Fruit fly (Drosophila melanogaster): Measurements from ENCODE around the gene TpnC73F.

Gene TpnC73F

DNA sequence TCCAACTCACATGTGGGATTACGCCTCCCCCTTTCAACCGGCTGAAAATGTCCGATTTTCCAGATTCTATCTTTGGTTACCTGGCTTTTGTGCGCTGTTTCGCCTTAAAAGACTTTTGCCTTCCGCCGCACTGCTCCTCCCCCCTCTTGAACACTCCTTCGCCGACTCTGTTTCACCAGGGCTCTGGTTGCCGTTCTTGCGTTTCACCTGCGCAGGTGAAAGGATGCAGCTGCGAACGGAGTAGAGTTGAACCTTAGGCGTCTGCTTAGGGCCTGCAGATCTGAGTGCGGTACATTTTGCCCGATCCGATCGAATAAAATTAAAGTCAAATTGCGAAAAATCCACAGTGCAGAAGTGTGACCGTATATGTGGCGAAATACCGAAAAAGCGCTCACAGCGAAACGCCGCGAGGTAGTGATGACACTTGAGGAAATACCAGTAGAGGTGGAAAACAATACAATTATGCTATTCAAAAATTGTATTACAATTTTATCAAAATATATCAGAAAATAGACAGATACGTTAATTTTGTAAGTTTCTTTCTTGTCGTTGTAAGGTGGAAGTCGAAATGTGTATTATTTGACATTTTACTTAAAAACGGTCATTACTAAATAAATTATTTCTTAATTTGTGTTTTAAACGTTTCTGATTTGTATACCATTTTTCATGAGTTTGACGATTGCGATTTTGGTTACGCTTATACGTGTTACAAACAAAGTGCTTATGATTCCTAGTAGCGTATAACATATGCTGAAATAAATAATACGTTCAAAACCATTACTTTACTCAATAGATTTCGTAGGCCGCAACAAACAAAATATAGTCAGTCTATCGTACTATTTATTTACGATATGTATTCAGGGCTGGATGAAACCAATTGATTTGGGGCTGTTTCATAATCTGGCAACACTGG, 29.9 kb upstream of the TpnC73F start, which contains the start of the genes CG6664 and CG7728 (continued):
- TF ChIP-seq nom (GFP tag; optimal IDR thresholded peaks at IDR 0.05) (no peak), tin (GFP tag; optimal IDR thresholded peaks at IDR 0.05) (peak; percentile 44), tll (GFP tag; optimal IDR thresholded peaks at IDR 0.05) (peak in 1 of 2 experiments; percentile 59)

DNA sequence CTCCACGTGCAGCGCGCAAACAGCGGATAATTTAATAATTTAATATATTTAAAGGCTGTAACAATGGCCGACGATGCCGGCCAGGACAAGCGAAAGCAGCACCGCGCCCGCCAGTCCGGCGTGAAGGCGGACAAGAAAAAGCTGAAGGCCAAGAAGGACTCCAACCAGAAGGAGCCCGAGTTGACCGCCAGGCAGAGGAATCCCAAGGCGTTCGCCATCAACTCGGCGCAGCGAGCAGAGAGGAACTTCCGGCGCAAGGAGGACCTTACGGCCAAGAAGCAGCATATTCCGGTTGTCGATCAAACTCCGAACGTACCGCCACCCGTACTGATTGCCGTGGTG, 29.3 kb upstream of the TpnC73F start:
- TF ChIP-seq CG13287 (GFP tag; IDR thresholded peaks at IDR 0.05; ENCODE audit: partially characterized antibody) (no peak), Opbp (GFP tag; IDR thresholded peaks at IDR 0.05; ENCODE audit: partially characterized antibody) (peak; percentile 61; the same call in 1 of the 3 replicates), ci (GFP tag; IDR thresholded peaks at IDR 0.05) (peak; percentile 1; the same call in 1 of the 3 replicates), Sry-δ (GFP tag; optimal IDR thresholded peaks at IDR 0.05) (no peak), Spps (tag; optimal IDR thresholded peaks at IDR 0.05) (no peak), pan (optimal IDR thresholded peaks at IDR 0.05) (no peak), pan (GFP tag; optimal IDR thresholded peaks at IDR 0.05 in 1 of 2, IDR thresholded peaks at IDR 0.05 in 1 of 2) (peak in 1 of 2 experiments; percentile 1), HLH4C (GFP tag; IDR thresholded peaks at IDR 0.05; ENCODE audit: partially characterized antibody) (0 out of 3 replicates have a peak, but pooled peaks have one; percentile 3), CG11560 (tag; IDR thresholded peaks at IDR 0.05) (no peak), MBD-R2 (GFP tag; IDR thresholded peaks at IDR 0.05) (peak; percentile 53), unc-4 (GFP tag; IDR thresholded peaks at IDR 0.05; ENCODE audit: partially characterized antibody) (peak; percentile 9; the same call in 1 of the 2 replicates), Poxn (GFP tag; IDR thresholded peaks at IDR 0.05) (no peak), MESR4 (GFP tag; optimal IDR thresholded peaks at IDR 0.05) (peak; percentile 52), Bgb (GFP tag; IDR thresholded peaks at IDR 0.05; ENCODE audit: partially characterized antibody) (peak; percentile 4; the same call in 1 of the 2 replicates), Chrac-16 (GFP tag; optimal IDR thresholded peaks at IDR 0.05) (no peak), CG14860 (GFP tag; IDR thresholded peaks at IDR 0.05; ENCODE audit: partially characterized antibody) (0 out of 3 replicates have a peak, but pooled peaks have one; percentile 45), CG14441 (GFP tag; IDR thresholded peaks at IDR 0.05) (no peak), Dll (GFP tag; IDR thresholded peaks at IDR 0.05; ENCODE audit: partially characterized antibody) (0 out of 4 replicates have a peak, but pooled peaks have one; percentile 1)

DNA sequence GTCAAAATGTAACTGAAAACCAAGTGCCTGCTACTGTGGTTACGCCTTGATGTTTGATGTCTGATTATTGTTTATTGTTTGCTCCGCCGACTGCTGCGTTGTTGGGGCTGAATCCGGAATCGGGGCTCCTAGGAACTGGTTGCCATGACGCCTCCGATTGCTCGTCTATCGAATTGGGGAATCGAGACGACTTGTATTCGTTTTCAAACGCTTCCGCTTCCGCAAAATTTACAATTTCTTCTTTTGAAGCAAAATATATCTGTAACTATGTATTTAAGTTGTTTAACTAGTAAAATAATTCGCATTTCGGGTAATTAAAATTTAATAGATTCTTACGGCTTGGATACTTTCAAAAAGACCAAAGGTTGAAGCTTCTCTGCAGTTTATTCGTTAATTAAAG, 23.1 kb upstream of the TpnC73F start, which contains the start of gene CG6652:
TSS of gene CG6652 (minus strand) at position 101 of the 400 bp plus-strand sequence.
- no peak for TF ChIP-seq sna (GFP tag; IDR thresholded peaks at IDR 0.05; ENCODE audit: partially characterized antibody)
- peak; percentile 15; the same call in 1 of the 2 replicates for TF ChIP-seq Rfx (GFP tag; IDR thresholded peaks at IDR 0.05)
- TF ChIP-seq crp (GFP tag; optimal IDR thresholded peaks at IDR 0.05): no peak
- TF ChIP-seq seq (GFP tag; IDR thresholded peaks at IDR 0.05): no peak
- TF ChIP-seq kah (GFP tag; optimal IDR thresholded peaks at IDR 0.05): no peak
- no peak for TF ChIP-seq wek (GFP tag; optimal IDR thresholded peaks at IDR 0.05)
- TF ChIP-seq CG4328 (GFP tag; optimal IDR thresholded peaks at IDR 0.05): no peak
- TF ChIP-seq CG14860 (GFP tag; IDR thresholded peaks at IDR 0.05; ENCODE audit: partially characterized antibody): no peak

DNA sequence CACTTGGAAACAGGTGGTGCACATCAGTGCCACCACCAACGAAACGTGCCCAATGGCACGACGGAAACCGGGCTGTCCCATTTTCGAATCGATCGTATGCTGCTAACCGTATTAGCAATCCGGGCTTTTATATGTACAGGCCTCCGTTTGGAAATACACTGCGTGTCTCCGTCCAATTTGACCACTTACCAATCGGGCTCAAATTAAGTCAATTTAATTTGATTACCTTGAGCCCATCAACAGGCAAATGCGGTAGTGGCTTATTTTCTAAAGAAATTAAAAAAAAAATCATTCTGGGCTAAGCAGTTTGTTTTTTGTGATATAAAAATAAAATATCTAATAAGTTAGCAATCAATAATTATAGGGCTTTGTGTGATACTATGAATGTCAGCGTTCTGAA, 22.2 kb upstream of the TpnC73F start, which contains the start of gene a10:
TSS of gene a10 (minus strand) at position 101 of the 400 bp plus-strand sequence.
- TF ChIP-seq Med (GFP tag) (peak; percentile 17), CG3281 (GFP tag; optimal IDR thresholded peaks at IDR 0.05) (no peak)
